Fruit fly (Drosophila melanogaster) whole organism, embryonic: ENCODE results near the gene CG44362.

Experiments used
- Abd-B ChIP-seq: fragments of 200-800 bp; sonication (Bioruptor generic); optimal IDR thresholded peaks from 2 replicates; lab custom pipeline; 2018; ENCODE audit warnings: missing biosample characterization, mild to moderate bottlenecking, missing genetic modification characterization, moderate library complexity
- B-H2 ChIP-seq: fragments of 200-800 bp; sonication (Bioruptor generic); optimal IDR thresholded peaks from 2 replicates; lab custom pipeline; 2018; ENCODE audit warnings: missing biosample characterization, mild to moderate bottlenecking, missing genetic modification characterization
- CG10543 ChIP-seq: fragments of 200-800 bp; sonication (Bioruptor generic); optimal IDR thresholded peaks from 3 replicates; lab custom pipeline; 2017; ENCODE audit warnings: missing biosample characterization, mild to moderate bottlenecking, missing genetic modification characterization, moderate library complexity
- CG11093 ChIP-seq: fragments of 200-800 bp; sonication (Bioruptor generic); IDR thresholded peaks from 3 replicates; pipeline ENCODE4 v1.3.6; 2022; ENCODE audit warnings: missing biosample characterization, missing genetic modification characterization
- CG11398 ChIP-seq: fragments of 200-800 bp; sonication (Bioruptor generic); optimal IDR thresholded peaks from 2 replicates; lab custom pipeline; 2016; ENCODE audit warnings: missing biosample characterization, missing genetic modification characterization
- CG12236 ChIP-seq: fragments of 200-800 bp; sonication (Bioruptor generic); optimal IDR thresholded peaks from 2 replicates; lab custom pipeline; 2016; ENCODE audit warnings: missing biosample characterization, missing genetic modification characterization
- CG12744 ChIP-seq: fragments of 200-800 bp; sonication (Bioruptor generic); optimal IDR thresholded peaks from 2 replicates; lab custom pipeline; 2016; ENCODE audit warnings: missing biosample characterization, missing genetic modification characterization
- CG13894 ChIP-seq: fragments of 200-800 bp; sonication (Bioruptor generic); optimal IDR thresholded peaks from 3 replicates; lab custom pipeline; 2018; ENCODE audit warnings: missing biosample characterization, mild to moderate bottlenecking, missing genetic modification characterization, moderate library complexity
- CG1602 ChIP-seq: fragments of 200-800 bp; sonication (Bioruptor generic); optimal IDR thresholded peaks from 3 replicates; lab custom pipeline; 2016; ENCODE audit warnings: missing biosample characterization, missing genetic modification characterization
- CG16779 ChIP-seq: fragments of 200-800 bp; sonication (Bioruptor generic); IDR thresholded peaks from 2 replicates; pipeline ENCODE4 v1.3.6; 2022; ENCODE audit warnings: missing biosample characterization, missing genetic modification characterization
- CG17328 ChIP-seq: fragments of 200-800 bp; sonication (Bioruptor generic); IDR thresholded peaks from 2 replicates; pipeline ENCODE4 v1.3.6; 2022; ENCODE audit warnings: missing biosample characterization, missing genetic modification characterization
- CG17361 ChIP-seq: fragments of 200-800 bp; sonication (Bioruptor generic); IDR thresholded peaks from 3 replicates; pipeline ENCODE4 v1.3.6; 2022; ENCODE audit warnings: missing biosample characterization, missing genetic modification characterization
- CG31365 ChIP-seq: fragments of 200-800 bp; sonication (Bioruptor generic); optimal IDR thresholded peaks from 2 replicates; lab custom pipeline; 2018; ENCODE audit warnings: missing biosample characterization, mild to moderate bottlenecking, missing genetic modification characterization
- CG31388 ChIP-seq: fragments of 200-800 bp; sonication (Bioruptor generic); optimal IDR thresholded peaks from 2 replicates; lab custom pipeline; 2016; ENCODE audit warnings: missing biosample characterization, missing genetic modification characterization
- CG32772 ChIP-seq: fragments of 200-800 bp; sonication (Bioruptor generic); IDR thresholded peaks from 2 replicates; pipeline ENCODE4 v1.3.6; 2022; ENCODE audit warnings: missing biosample characterization, missing genetic modification characterization
- CG33213 ChIP-seq: fragments of 200-800 bp; sonication (Bioruptor generic); optimal IDR thresholded peaks from 3 replicates; lab custom pipeline; 2016; ENCODE audit warnings: missing biosample characterization, missing genetic modification characterization
- CG3726 ChIP-seq: fragments of 200-800 bp; sonication (Bioruptor generic); IDR thresholded peaks from 3 replicates; pipeline ENCODE4, ENCODE4 v1.3.6; 2022; ENCODE audit warnings: missing biosample characterization, missing genetic modification characterization
- CG4282 ChIP-seq: fragments of 200-800 bp; sonication (Bioruptor generic); optimal IDR thresholded peaks from 2 replicates; lab custom pipeline; 2016; ENCODE audit warnings: missing biosample characterization, missing genetic modification characterization
- CG4360 ChIP-seq: fragments of 200-800 bp; sonication (Bioruptor generic); IDR thresholded peaks from 2 replicates; pipeline ENCODE4 v1.3.6; 2022; ENCODE audit warnings: missing biosample characterization, missing genetic modification characterization
- CG6175 ChIP-seq: fragments of 200-800 bp; sonication (Bioruptor generic); IDR thresholded peaks from 3 replicates; pipeline ENCODE4 v1.3.6; 2022; ENCODE audit warnings: missing biosample characterization, missing genetic modification characterization
- CG8290 ChIP-seq, 3 experiments: fragments of 200-800 bp; sonication (Bioruptor generic); optimal IDR thresholded peaks; 2 replicates each; lab custom pipeline; 2016 to 2019; ENCODE audit warnings: missing biosample characterization in 3 of 3, missing genetic modification characterization in 3 of 3, mild to moderate bottlenecking in 2 of 3, moderate library complexity in 1 of 3
- CG8478 ChIP-seq: fragments of >200 bp; optimal IDR thresholded peaks from 2 replicates; lab custom pipeline; 2018
- CG9727 ChIP-seq: fragments of 200-800 bp; sonication (Bioruptor generic); optimal IDR thresholded peaks from 3 replicates; lab custom pipeline; 2017; ENCODE audit warnings: missing biosample characterization, mild to moderate bottlenecking, missing genetic modification characterization
- CHES-1-like ChIP-seq: fragments of 200-800 bp; sonication (Bioruptor generic); optimal IDR thresholded peaks from 2 replicates; lab custom pipeline; 2016; ENCODE audit warnings: missing biosample characterization, missing genetic modification characterization
- Dek ChIP-seq: fragments of 200-800 bp; sonication (Bioruptor generic); optimal IDR thresholded peaks from 3 replicates; lab custom pipeline; 2019; ENCODE audit warnings: missing biosample characterization, mild to moderate bottlenecking, missing genetic modification characterization, moderate library complexity
- Fer1 ChIP-seq: fragments of 200-800 bp; sonication (Bioruptor generic); optimal IDR thresholded peaks from 2 replicates; lab custom pipeline; 2017; ENCODE audit warnings: missing biosample characterization, mild to moderate bottlenecking, missing genetic modification characterization
- Gug ChIP-seq: fragments of 200-800 bp; sonication (Bioruptor generic); IDR thresholded peaks from 4 replicates; pipeline ENCODE4 v1.3.6; 2022; ENCODE audit warnings: missing biosample characterization, missing genetic modification characterization
- Hmr ChIP-seq: fragments of 200-800 bp; sonication (Bioruptor generic); optimal IDR thresholded peaks from 3 replicates; lab custom pipeline; 2017; ENCODE audit warnings: mild to moderate bottlenecking, missing biosample characterization, missing genetic modification reagents, missing genetic modification characterization
- Hr39 ChIP-seq: fragments of >200 bp; optimal IDR thresholded peaks from 2 replicates; lab custom pipeline; 2017
- Mrtf ChIP-seq: fragments of 200-800 bp; sonication (Bioruptor generic); IDR thresholded peaks from 3 replicates; pipeline ENCODE4 v1.3.6; 2022; ENCODE audit warnings: missing biosample characterization, missing genetic modification characterization
- NC2α ChIP-seq: fragments of 200-800 bp; sonication (Bioruptor generic); optimal IDR thresholded peaks from 2 replicates; lab custom pipeline; 2016; ENCODE audit warnings: missing biosample characterization, missing genetic modification characterization
- NfI ChIP-seq: fragments of 200-800 bp; sonication (Bioruptor generic); optimal IDR thresholded peaks from 3 replicates; lab custom pipeline; 2018; ENCODE audit warnings: missing biosample characterization, mild to moderate bottlenecking, missing genetic modification characterization, moderate library complexity
- Oaz ChIP-seq: fragments of 200-800 bp; sonication (Bioruptor generic); IDR thresholded peaks from 2 replicates; pipeline ENCODE4 v1.3.6; 2022; ENCODE audit warnings: missing biosample characterization, missing genetic modification characterization
- Ravus ChIP-seq: fragments of 200-800 bp; sonication (Bioruptor generic); IDR thresholded peaks from 2 replicates; pipeline ENCODE4 v1.3.6; 2022; ENCODE audit warnings: missing biosample characterization, missing genetic modification characterization
- cg ChIP-seq: fragments of 200-800 bp; sonication (Bioruptor generic); optimal IDR thresholded peaks from 3 replicates; lab custom pipeline; 2019; ENCODE audit warnings: missing biosample characterization, mild to moderate bottlenecking, missing genetic modification characterization, moderate library complexity
- chm ChIP-seq: fragments of 200-800 bp; sonication (Bioruptor generic); IDR thresholded peaks from 2 replicates; pipeline ENCODE4 v1.3.6; 2022; ENCODE audit warnings: missing biosample characterization, missing genetic modification characterization
- dysf ChIP-seq: fragments of 200-800 bp; sonication (Bioruptor generic); IDR thresholded peaks from 3 replicates; pipeline ENCODE4 v1.3.6; 2022; ENCODE audit warnings: missing biosample characterization, missing genetic modification characterization
- ems ChIP-seq: fragments of 200-800 bp; sonication (Bioruptor generic); optimal IDR thresholded peaks from 3 replicates; lab custom pipeline; 2016; ENCODE audit warnings: missing biosample characterization, missing genetic modification characterization
- eyg ChIP-seq: fragments of 200-800 bp; sonication (Bioruptor generic); optimal IDR thresholded peaks from 3 replicates; lab custom pipeline; 2016; ENCODE audit warnings: missing biosample characterization, missing genetic modification characterization
- gt ChIP-seq: fragments of 200-800 bp; sonication (Bioruptor generic); IDR thresholded peaks from 2 replicates; pipeline ENCODE4 v1.3.6; 2022; ENCODE audit warnings: missing biosample characterization, missing genetic modification characterization
- kay ChIP-seq: fragments of 200-800 bp; sonication (Bioruptor generic); optimal IDR thresholded peaks from 2 replicates; lab custom pipeline; 2016; ENCODE audit warnings: missing biosample characterization, missing genetic modification characterization
- klu ChIP-seq: fragments of 200-800 bp; sonication (Bioruptor generic); IDR thresholded peaks from 2 replicates; pipeline ENCODE4 v1.3.6; 2022; ENCODE audit warnings: missing biosample characterization, missing genetic modification characterization
- mirr ChIP-seq: fragments of 200-800 bp; sonication (Bioruptor generic); optimal IDR thresholded peaks from 3 replicates; lab custom pipeline; 2018; ENCODE audit warnings: missing biosample characterization, mild to moderate bottlenecking, missing genetic modification characterization
- nerfin-2 ChIP-seq: fragments of 200-800 bp; sonication (Bioruptor generic); IDR thresholded peaks from 2 replicates; pipeline ENCODE4 v1.3.6; 2022; ENCODE audit warnings: missing biosample characterization, missing genetic modification characterization; ENCODE audit not compliant: partially characterized antibody
- pzg ChIP-seq: fragments of 200-800 bp; sonication (Bioruptor generic); optimal IDR thresholded peaks from 3 replicates; lab custom pipeline; 2018; ENCODE audit warnings: missing biosample characterization, mild to moderate bottlenecking, missing genetic modification characterization, moderate library complexity
- sc ChIP-seq, 3 experiments: fragments of >200 bp in 2 of 3; fragments of 200-800 bp in 1 of 3; sonication (Bioruptor generic) in 1 of 3; optimal IDR thresholded peaks; 2 replicates in 2 of 3; 3 replicates in 1 of 3; lab custom pipeline; 2017; ENCODE audit warnings: mild to moderate bottlenecking in 1 of 3, missing biosample characterization in 1 of 3, missing genetic modification characterization in 1 of 3, missing genetic modification reagents in 1 of 3
- schlank ChIP-seq: fragments of 200-800 bp; sonication (Bioruptor generic); optimal IDR thresholded peaks from 2 replicates; lab custom pipeline; 2018; ENCODE audit warnings: missing biosample characterization, mild to moderate bottlenecking, missing genetic modification characterization
- sim ChIP-seq: fragments of 200-800 bp; sonication (Bioruptor generic); IDR thresholded peaks from 2 replicates; pipeline ENCODE4 v1.3.6; 2022; ENCODE audit warnings: missing biosample characterization, missing genetic modification characterization
- vnd ChIP-seq: fragments of 200-800 bp; sonication (Bioruptor generic); IDR thresholded peaks from 3 replicates; pipeline ENCODE4 v1.3.6; 2022; ENCODE audit warnings: missing biosample characterization, missing genetic modification characterization; ENCODE audit not compliant: partially characterized antibody

CG44362 gene

dm6 chr3L:11441889-11442782, 44.8 kb downstream of the CG44362 start (continued):
- TF ChIP-seq dysf (GFP tag; lab: Robert Waterston, UW) = no peak
- no peak for TF ChIP-seq sim
- TF ChIP-seq CG9727 (GFP tag; lab: Kevin White, UChicago) = no peak
- 0 out of 3 replicates have a peak, but pooled peaks have one; percentile 33 for TF ChIP-seq CG6175 (GFP tag; lab: Robert Waterston, UW)
- TF ChIP-seq CG8478 = no peak
- no peak for TF ChIP-seq CG1602 (GFP tag; lab: Kevin White, UChicago)
- TF ChIP-seq CG10543 (GFP tag; lab: Kevin White, UChicago) = no peak
- no peak for TF ChIP-seq Ravus
- no peak for TF ChIP-seq CG31365 (tag; lab: Kevin White, UChicago)
- no peak for TF ChIP-seq ems (GFP tag; lab: Kevin White, UChicago)
- TF ChIP-seq CG4282 (GFP tag; lab: Kevin White, UChicago) = no peak
- TF ChIP-seq sc (optimal IDR thresholded peaks at IDR 0.05; lab: Kevin White, UChicago) = no peak
- TF ChIP-seq sc (GFP tag; optimal IDR thresholded peaks at IDR 0.05; lab: Kevin White, UChicago) = no peak
- TF ChIP-seq Oaz (GFP tag; lab: Robert Waterston, UW) = no peak
- TF ChIP-seq Hmr (GFP tag; lab: Kevin White, UChicago) = peak; percentile 40
- TF ChIP-seq kay (GFP tag; lab: Kevin White, UChicago) = no peak
- no peak for TF ChIP-seq Gug (GFP tag; lab: Robert Waterston, UW)
- no peak for TF ChIP-seq Abd-B (GFP tag; lab: Kevin White, UChicago)
- no peak for TF ChIP-seq CG17328 (GFP tag; lab: Robert Waterston, UW)
- TF ChIP-seq nerfin-2 = no peak
- TF ChIP-seq CG12744 = no peak
- no peak for TF ChIP-seq pzg (GFP tag; lab: Kevin White, UChicago)
- no peak for TF ChIP-seq Fer1 (GFP tag; lab: Kevin White, UChicago)
- TF ChIP-seq eyg = no peak
- no peak for TF ChIP-seq klu (GFP tag; lab: Robert Waterston, UW)
- 0 out of 3 replicates have a peak, but pooled peaks have one; percentile 9 for TF ChIP-seq CG17361
- TF ChIP-seq CG33213 (GFP tag; lab: Kevin White, UChicago) = no peak
- TF ChIP-seq Dek = no peak
- TF ChIP-seq Hr39 = no peak
- peak; percentile 38 for TF ChIP-seq schlank (tag; lab: Kevin White, UChicago)
- TF ChIP-seq mirr (GFP tag; lab: Kevin White, UChicago) = peak; percentile 16
- peak; percentile 96 for TF ChIP-seq CG13894 (tag; lab: Kevin White, UChicago)
- no peak for TF ChIP-seq CHES-1-like
- TF ChIP-seq CG11093 = no peak
- TF ChIP-seq CG31388 (GFP tag; lab: Kevin White, UChicago) = no peak
- TF ChIP-seq CG12236 = no peak
- no peak for TF ChIP-seq NC2α
- peak; percentile 7 for TF ChIP-seq B-H2 (GFP tag; lab: Kevin White, UChicago)
- TF ChIP-seq CG3726 (GFP tag; lab: Robert Waterston, UW) = no peak
- TF ChIP-seq CG16779 (GFP tag; lab: Robert Waterston, UW) = no peak
- 0 out of 2 replicates have a peak, but pooled peaks have one; percentile 6 for TF ChIP-seq CG4360
- no peak for TF ChIP-seq Mrtf
- no peak for TF ChIP-seq NfI (GFP tag; lab: Kevin White, UChicago)
- TF ChIP-seq gt (GFP tag; lab: Robert Waterston, UW) = no peak
- no peak for TF ChIP-seq vnd (GFP tag; lab: Robert Waterston, UW)
- no peak for TF ChIP-seq CG11398
- no peak for TF ChIP-seq CG8290 (GFP tag; optimal IDR thresholded peaks at IDR 0.05; lab: Kevin White, UChicago)
- peak in 1 of 2 experiments; percentile 63 for TF ChIP-seq CG8290 (tag; optimal IDR thresholded peaks at IDR 0.05; lab: Kevin White, UChicago)
- TF ChIP-seq cg (GFP tag; lab: Kevin White, UChicago) = no peak
- TF ChIP-seq chm (GFP tag; lab: Robert Waterston, UW) = 0 out of 2 replicates have a peak, but pooled peaks have one; percentile 36
- TF ChIP-seq CG32772 (GFP tag; lab: Robert Waterston, UW) = no peak
